Worm (Caenorhabditis elegans) whole organism, L4 larva: ENCODE results near the gene ZK228.1.

Experiments used
- Y75B8A.6 ChIP-seq: fragments of 200-800 bp; sonication (Bioruptor generic); IDR thresholded peaks from 2 replicates; pipeline ENCODE4 v1.3.6; 2022; ENCODE audit warnings: missing genetic modification reagents, missing genetic modification characterization, missing compliant biosample characterization
- aha-1 ChIP-seq: fragments of 150-350 bp; peaks from one replicate; lab custom pipeline; 2014; ENCODE audit warnings: missing biosample characterization, missing genetic modification characterization

ZK228.1 gene

DNA sequence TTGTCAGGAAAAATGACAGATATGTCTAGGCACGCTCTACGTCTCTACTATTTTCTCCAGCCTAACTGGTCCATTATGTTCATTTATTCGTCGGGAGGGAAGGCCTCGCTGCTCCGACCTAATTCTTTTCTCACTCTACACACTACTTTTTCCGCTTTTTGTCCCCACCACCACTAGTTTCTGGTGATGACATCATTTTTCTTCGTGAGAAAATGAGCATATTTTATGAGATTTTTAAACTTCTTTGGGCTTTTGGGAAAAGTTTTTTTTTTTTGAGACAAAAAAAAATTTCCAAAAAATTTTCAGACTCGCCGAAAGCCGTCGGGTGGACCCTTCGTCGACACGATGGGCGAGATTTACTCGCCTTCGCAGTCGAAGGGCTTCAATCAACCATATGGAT, 47.7 kb downstream of the ZK228.1 start, which contains the start of gene slo-1:
Gene slo-1 (plus strand): TSS at position 301 of the 400 bp plus-strand sequence.
- TF ChIP-seq aha-1 (tag; lab: Kevin White, UChicago) (peak; percentile 37), Y75B8A.6 (GFP tag; lab: Robert Waterston, UW) (no peak)
